Fruit fly (Drosophila melanogaster) Kc167 (cell line): ENCODE results near the gene aqz.

Experiments
- Myc ChIP-seq: fragments of >200 bp; optimal IDR thresholded peaks from 2 replicates; lab custom pipeline; 2017; ENCODE audit warnings: missing external identifiers
- Sin3A ChIP-seq: fragments of >200 bp; optimal IDR thresholded peaks from 2 replicates; lab custom pipeline; 2018; ENCODE audit warnings: missing external identifiers
- h ChIP-seq: fragments of >200 bp; optimal IDR thresholded peaks from 3 replicates; lab custom pipeline; 2018; ENCODE audit warnings: missing external identifiers
- insv ChIP-seq: fragments of >200 bp; optimal IDR thresholded peaks from 3 replicates; lab custom pipeline; 2018; ENCODE audit warnings: missing external identifiers
- psq ChIP-seq: fragments of >200 bp; optimal IDR thresholded peaks from 2 replicates; lab custom pipeline; 2017; ENCODE audit warnings: missing external identifiers
- ttk ChIP-seq: sonication (Bioruptor generic); optimal IDR thresholded peaks from 2 replicates; lab custom pipeline; 2017; ENCODE audit warnings: missing external identifiers

aqz gene

dm6 chr3R:8841533-8841932 lies 21.1 kb upstream of the aqz start:
- TF ChIP-seq Sin3A (lab: Kevin White, UChicago) (no peak), Myc (lab: Kevin White, UChicago) (no peak)

dm6 chr3R:8841038-8841437 lies 20.6 kb upstream of the aqz start:
- TF ChIP-seq psq (lab: Kevin White, UChicago), result no peak
- no peak for TF ChIP-seq Sin3A (lab: Kevin White, UChicago)
- TF ChIP-seq Myc (lab: Kevin White, UChicago), result no peak
- no peak for TF ChIP-seq ttk (lab: Kevin White, UChicago)
- no peak for TF ChIP-seq insv (lab: Kevin White, UChicago)
- TF ChIP-seq h, result no peak

dm6 chr3R:8823761-8824499 lies 3.4 kb upstream of the aqz start, which contains the start of the genes IscU and CG8379:
Gene IscU (minus strand): TSS chr3R:8824177.
Gene CG8379 (plus strand): TSS chr3R:8824411.
- no peak for TF ChIP-seq Myc (lab: Kevin White, UChicago)

- no peak for TF ChIP-seq Myc (lab: Kevin White, UChicago)
- TF ChIP-seq insv (lab: Kevin White, UChicago), result no peak
- TF ChIP-seq Sin3A (lab: Kevin White, UChicago), result no peak
- TF ChIP-seq ttk (lab: Kevin White, UChicago), result no peak
- TF ChIP-seq psq (lab: Kevin White, UChicago), result no peak
- no peak for TF ChIP-seq h
Measured at dm6 chr3R:8822919-8823318, 2.4 kb upstream of the aqz start.

dm6 chr3R:8821623-8822022 lies 1.1 kb upstream of the aqz start, which contains the start of gene CG8369:
Gene CG8369 (plus strand): TSS chr3R:8822008.
- no peak for TF ChIP-seq Sin3A (lab: Kevin White, UChicago)
- no peak for TF ChIP-seq insv (lab: Kevin White, UChicago)
- no peak for TF ChIP-seq psq (lab: Kevin White, UChicago)
- TF ChIP-seq Myc (lab: Kevin White, UChicago), result no peak
- TF ChIP-seq ttk (lab: Kevin White, UChicago), result no peak

dm6 chr3R:8819551-8820057 lies 878 bp downstream of the aqz start:
- TF ChIP-seq Myc (lab: Kevin White, UChicago) (no peak), h (no peak), psq (lab: Kevin White, UChicago) (no peak), ttk (lab: Kevin White, UChicago) (no peak), Sin3A (lab: Kevin White, UChicago) (no peak), insv (lab: Kevin White, UChicago) (no peak)

dm6 chr3R:8818239-8818638 lies 2.2 kb downstream of the aqz start:
- no peak for TF ChIP-seq psq (lab: Kevin White, UChicago)
- no peak for TF ChIP-seq Myc (lab: Kevin White, UChicago)
- TF ChIP-seq Sin3A (lab: Kevin White, UChicago), result no peak
- TF ChIP-seq h, result no peak
- TF ChIP-seq insv (lab: Kevin White, UChicago), result no peak
- TF ChIP-seq ttk (lab: Kevin White, UChicago), result peak; percentile 98

- TF ChIP-seq insv (lab: Kevin White, UChicago) (no peak), psq (lab: Kevin White, UChicago) (no peak), Sin3A (lab: Kevin White, UChicago) (no peak), ttk (lab: Kevin White, UChicago) (no peak)
Measured at dm6 chr3R:8815074-8815473, 5.4 kb downstream of the aqz start.

- TF ChIP-seq h, result no peak
- no peak for TF ChIP-seq ttk (lab: Kevin White, UChicago)
Measured at dm6 chr3R:8814029-8814647, 6.3 kb downstream of the aqz start.

dm6 chr3R:8813164-8813629 lies 7.3 kb downstream of the aqz start, which contains the start of gene CG9837:
Gene CG9837 (minus strand): TSS chr3R:8813579.
- TF ChIP-seq psq (lab: Kevin White, UChicago) (no peak), ttk (lab: Kevin White, UChicago) (no peak), h (no peak), Sin3A (lab: Kevin White, UChicago) (no peak), insv (lab: Kevin White, UChicago) (no peak)

- TF ChIP-seq Myc (lab: Kevin White, UChicago) (no peak), insv (lab: Kevin White, UChicago) (no peak), ttk (lab: Kevin White, UChicago) (no peak), h (no peak), psq (lab: Kevin White, UChicago) (no peak), Sin3A (lab: Kevin White, UChicago) (no peak)
Measured at dm6 chr3R:8812342-8812966, 8.0 kb downstream of the aqz start.
